Worm (Caenorhabditis elegans) whole organism, L4 larva: ENCODE measurements around the gene F10E7.11.
A peak's percentile ranks its signal among the peaks of the same experiment; 100 is the strongest.

ENCODE experiments used
- F37D6.2 ChIP-seq: sonication (generic microtip); optimal IDR thresholded peaks from 2 replicates; lab custom pipeline; 2016; ENCODE audit warnings: mild to moderate bottlenecking, missing genetic modification characterization, missing compliant biosample characterization
- R02D3.7 ChIP-seq: fragments of 150-350 bp; sonication (generic microtip); optimal IDR thresholded peaks from 3 replicates; lab custom pipeline; 2014; ENCODE audit warnings: missing biosample characterization, missing genetic modification characterization
- aha-1 ChIP-seq: fragments of 150-350 bp; peaks from one replicate; lab custom pipeline; 2014; ENCODE audit warnings: missing biosample characterization, missing genetic modification characterization
- ama-1 ChIP-seq: fragments of 150-350 bp; optimal IDR thresholded peaks from 2 replicates; lab custom pipeline; 2014; ENCODE audit warnings: inconsistent platforms, mixed read lengths
- ceh-28 ChIP-seq: fragments of 150-350 bp; optimal IDR thresholded peaks from 2 replicates; lab custom pipeline; 2014; ENCODE audit warnings: missing biosample characterization, missing genetic modification reagents, missing genetic modification characterization
- ceh-82 ChIP-seq: sonication (generic microtip); optimal IDR thresholded peaks from 2 replicates; lab custom pipeline; 2017; ENCODE audit warnings: missing biosample characterization, missing genetic modification characterization
- ces-1 ChIP-seq: fragments of 150-350 bp; sonication (generic microtip); optimal IDR thresholded peaks from 4 replicates; lab custom pipeline; 2014; ENCODE audit warnings: missing biosample characterization, missing genetic modification reagents, missing genetic modification characterization
- ctbp-1 ChIP-seq: fragments of 200-800 bp; sonication (Bioruptor generic); IDR thresholded peaks from 2 replicates; pipeline ENCODE4 v1.3.6; 2022; ENCODE audit warnings: missing genetic modification reagents, missing genetic modification characterization, missing compliant biosample characterization
- daf-16 ChIP-seq, 3 experiments: sonication (generic microtip); optimal IDR thresholded peaks; 2 replicates each; lab custom pipeline; 2016 to 2017; ENCODE audit warnings: missing genetic modification characterization in 3 of 3, missing genetic modification reagents in 3 of 3, mild to moderate bottlenecking in 2 of 3, missing compliant biosample characterization in 2 of 3, missing biosample characterization in 1 of 3, moderate library complexity in 1 of 3
- dmd-6 ChIP-seq: fragments of 200-800 bp; sonication (Bioruptor generic); IDR thresholded peaks from 2 replicates; pipeline ENCODE4 v1.3.6; 2022; ENCODE audit warnings: missing genetic modification reagents, missing genetic modification characterization, missing compliant biosample characterization
- gei-8 ChIP-seq: fragments of 200-800 bp; sonication (Bioruptor generic); optimal IDR thresholded peaks from 2 replicates; lab custom pipeline; 2018; ENCODE audit warnings: mild to moderate bottlenecking, missing genetic modification characterization, missing compliant biosample characterization
- hif-1 ChIP-seq, 2 experiments: sonication (generic microtip); optimal IDR thresholded peaks; 2 replicates each; lab custom pipeline; 2016 to 2017; ENCODE audit warnings: missing compliant biosample characterization in 2 of 2, missing genetic modification characterization in 2 of 2, missing genetic modification reagents in 2 of 2, missing genotype in 2 of 2, mild to moderate bottlenecking in 1 of 2
- hlh-30 ChIP-seq: sonication (generic microtip); optimal IDR thresholded peaks from 2 replicates; lab custom pipeline; 2017; ENCODE audit warnings: antibody characterized with exemption, mild to moderate bottlenecking, missing genetic modification characterization, missing compliant biosample characterization; ENCODE audit not compliant: insufficient read depth
- lin-1 ChIP-seq: fragments of 200-800 bp; sonication (Bioruptor generic); IDR thresholded peaks from 2 replicates; pipeline ENCODE4 v1.3.6; 2022; ENCODE audit warnings: missing genetic modification reagents, missing genetic modification characterization, missing compliant biosample characterization
- lin-15B ChIP-seq: fragments of 150-350 bp; sonication (generic microtip); optimal IDR thresholded peaks from 3 replicates; lab custom pipeline; 2014; ENCODE audit warnings: missing biosample characterization, missing genetic modification characterization
- lin-38 ChIP-seq: fragments of 200-800 bp; sonication (Bioruptor generic); IDR thresholded peaks from 2 replicates; pipeline ENCODE4 v1.3.6; 2022; ENCODE audit warnings: missing genetic modification reagents, missing genetic modification characterization, missing compliant biosample characterization
- lir-3 ChIP-seq: sonication (generic microtip); optimal IDR thresholded peaks from 2 replicates; lab custom pipeline; 2016; ENCODE audit warnings: mild to moderate bottlenecking, missing genetic modification characterization, missing compliant biosample characterization
- lsy-2 ChIP-seq, 2 experiments: fragments of 150-350 bp in 1 of 2; sonication (generic microtip) in 1 of 2; optimal IDR thresholded peaks; 2 replicates each; lab custom pipeline; 2014 to 2017; ENCODE audit warnings: missing biosample characterization in 2 of 2, missing genetic modification characterization in 2 of 2
- mep-1 ChIP-seq: fragments of 150-350 bp; sonication (generic microtip); optimal IDR thresholded peaks from 3 replicates; lab custom pipeline; 2014; ENCODE audit warnings: missing biosample characterization, missing genetic modification characterization
- nhr-28 ChIP-seq: fragments of 150-350 bp; optimal IDR thresholded peaks from 2 replicates; lab custom pipeline; 2014; ENCODE audit warnings: missing biosample characterization, missing genetic modification characterization
- pha-4 ChIP-seq, 2 experiments: fragments of 150-350 bp in 1 of 2; fragments of 200-800 bp in 1 of 2; sonication (Bioruptor generic) in 1 of 2; IDR thresholded peaks in 1 of 2; optimal IDR thresholded peaks in 1 of 2; 2 replicates each; pipeline versions ENCODE4 v1.3.6 to Lab custom; 2014 to 2022; ENCODE audit warnings: missing genetic modification characterization in 2 of 2, missing genetic modification reagents in 2 of 2, missing biosample characterization in 1 of 2, missing compliant biosample characterization in 1 of 2
- php-3 ChIP-seq: fragments of 200-800 bp; sonication (Bioruptor generic); IDR thresholded peaks from 2 replicates; pipeline ENCODE4 v1.3.6; 2022; ENCODE audit warnings: missing genetic modification reagents, missing genetic modification characterization, missing compliant biosample characterization
- tag-97 ChIP-seq: fragments of 200-800 bp; sonication (Bioruptor generic); IDR thresholded peaks from 2 replicates; pipeline ENCODE4 v1.3.6; 2022; ENCODE audit warnings: missing genetic modification characterization, missing compliant biosample characterization
- unc-130 ChIP-seq: sonication (generic microtip); optimal IDR thresholded peaks from 2 replicates; lab custom pipeline; 2016; ENCODE audit warnings: missing genetic modification reagents, missing genetic modification characterization, missing compliant biosample characterization
- unc-39 ChIP-seq: sonication (generic microtip); optimal IDR thresholded peaks from 2 replicates; lab custom pipeline; 2017; ENCODE audit warnings: missing biosample characterization, missing genetic modification characterization
- unc-62 ChIP-seq, 3 experiments: fragments of 150-350 bp in 1 of 3; sonication (generic microtip); optimal IDR thresholded peaks in 2 of 3; peaks in 1 of 3; 1 replicate in 1 of 3; 2 replicates in 2 of 3; lab custom pipeline; 2014 to 2017; ENCODE audit warnings: missing biosample characterization in 3 of 3, missing genetic modification characterization in 3 of 3, missing genetic modification reagents in 3 of 3, missing genotype in 1 of 3

F10E7.11 gene

ce11 chrII:7139064-7139463 is 16.4 kb upstream of the F10E7.11 start (continued):
- no peak for TF ChIP-seq R02D3.7 (tag; lab: Kevin White, UChicago)
- TF ChIP-seq dmd-6 (GFP tag; lab: Robert Waterston, UW), result no peak
- no peak for TF ChIP-seq ceh-28 (tag; lab: Kevin White, UChicago)
- no peak for TF ChIP-seq F37D6.2 (tag; lab: Kevin White, UChicago)
- no peak for TF ChIP-seq hlh-30 (tag; lab: Kevin White, UChicago)
- peak; percentile 60 for TF ChIP-seq nhr-28 (tag; lab: Kevin White, UChicago)
- TF ChIP-seq pha-4 (GFP tag; IDR thresholded peaks at IDR 0.05; lab: Robert Waterston, UW), result no peak
- no peak for TF ChIP-seq pha-4 (tag; optimal IDR thresholded peaks at IDR 0.05; lab: Kevin White, UChicago)
- no peak for TF ChIP-seq tag-97
- no peak for TF ChIP-seq gei-8
- TF ChIP-seq ces-1, result no peak
- no peak for TF ChIP-seq ctbp-1 (GFP tag; lab: Robert Waterston, UW)
- TF ChIP-seq, all 104 proteins: peak for 5

ce11 chrII:7131871-7132693 is 9.4 kb upstream of the F10E7.11 start, which contains the start of the genes T07F8.4 and gld-3:
TSS of gene T07F8.4 (minus strand) at chrII:7132032.
TSS of gene gld-3 (plus strand) at chrII:7132643.
- TF ChIP-seq lir-3 (tag; lab: Kevin White, UChicago) (no peak), hlh-30 (tag; lab: Kevin White, UChicago) (no peak), lin-38 (GFP tag; lab: Robert Waterston, UW) (peak; percentile 43), ceh-82 (tag; lab: Kevin White, UChicago) (no peak), unc-62 (GFP tag; optimal IDR thresholded peaks at IDR 0.05 in 1 of 2; lab: Kevin White, UChicago) (peak in 1 of 2 experiments; percentile 55), unc-62 (tag; optimal IDR thresholded peaks at IDR 0.05; lab: Kevin White, UChicago) (no peak), lsy-2 (tag; optimal IDR thresholded peaks at IDR 0.05; lab: Kevin White, UChicago) (peak in 1 of 2 experiments; percentile 96), daf-16 (GFP tag; optimal IDR thresholded peaks at IDR 0.05; lab: Kevin White, UChicago) (no peak), daf-16 (tag; optimal IDR thresholded peaks at IDR 0.05; lab: Kevin White, UChicago) (peak; percentile 74), php-3 (no peak), unc-130 (GFP tag; lab: Kevin White, UChicago) (peak; percentile 23)

ce11 chrII:7126457-7126856 is 3.8 kb upstream of the F10E7.11 start, which contains the start of gene F10E7.1:
TSS of gene F10E7.1 (plus strand) at chrII:7126757.
- TF ChIP-seq lin-15B (no peak), unc-62 (GFP tag; optimal IDR thresholded peaks at IDR 0.05 in 1 of 2; lab: Kevin White, UChicago) (peak in 1 of 2 experiments; percentile 49), unc-62 (tag; optimal IDR thresholded peaks at IDR 0.05; lab: Kevin White, UChicago) (no peak)
- TF ChIP-seq, all 104 proteins: peak for 1

ce11 chrII:7121762-7122292 is 865 bp downstream of the F10E7.11 start, which contains the start of gene F10E7.2:
TSS of gene F10E7.2 (plus strand) at chrII:7122242.
- TF ChIP-seq lin-1, result no peak
- no peak for TF ChIP-seq ama-1 (lab: Kevin White, UChicago)
- TF ChIP-seq F37D6.2 (tag; lab: Kevin White, UChicago), result no peak
- TF ChIP-seq hif-1 (tag; optimal IDR thresholded peaks at IDR 0.05; lab: Kevin White, UChicago), result no peak
- TF ChIP-seq unc-130 (GFP tag; lab: Kevin White, UChicago), result peak; percentile 32
- no peak for TF ChIP-seq daf-16 (GFP tag; optimal IDR thresholded peaks at IDR 0.05; lab: Kevin White, UChicago)
- no peak for TF ChIP-seq daf-16 (tag; optimal IDR thresholded peaks at IDR 0.05; lab: Kevin White, UChicago)
- no peak for TF ChIP-seq unc-39 (tag; lab: Kevin White, UChicago)

- no peak for TF ChIP-seq mep-1 (tag; lab: Kevin White, UChicago)
- peak; percentile 93 for TF ChIP-seq aha-1 (tag; lab: Kevin White, UChicago)
- TF ChIP-seq, all 104 proteins: peak for 1
These were observed 3.2 kb downstream of the F10E7.11 start for ce11 chrII:7119525-7119924.
